Worm (Caenorhabditis elegans): ENCODE results near the gene H05C05.1.
A peak's percentile ranks its signal among the peaks of the same experiment; 100 is the strongest.

ce11 chrIII:2948310-2948961 lies 1.5 kb downstream of the H05C05.1 start:
- no peak for TF ChIP-seq lin-39 (tag; optimal IDR thresholded peaks at IDR 0.05)
- peak; percentile 44 for TF ChIP-seq unc-55 (GFP tag; optimal IDR thresholded peaks at IDR 0.05)
- TF ChIP-seq ztf-11 (tag; optimal IDR thresholded peaks at IDR 0.05) = no peak
- TF ChIP-seq ama-1 (optimal IDR thresholded peaks at IDR 0.05) = no peak
- no peak for TF ChIP-seq skn-1 (tag; optimal IDR thresholded peaks at IDR 0.05)
- peak; percentile 62 for TF ChIP-seq nhr-25 (tag; optimal IDR thresholded peaks at IDR 0.05)
- TF ChIP-seq lin-13 (GFP tag; optimal IDR thresholded peaks at IDR 0.05) = no peak
- no peak for TF ChIP-seq egl-27 (tag; optimal IDR thresholded peaks at IDR 0.05)
- no peak for TF ChIP-seq elt-1 (tag; optimal IDR thresholded peaks at IDR 0.05)
- no peak for TF ChIP-seq unc-39 (tag; optimal IDR thresholded peaks at IDR 0.05)

Measured in whole organism, L2 larva.